Worm (Caenorhabditis elegans): ENCODE measurements around the gene F46C8.3.

F46C8.3 gene

ce11 chrX:7532632-7533031, 7.3 kb downstream of the F46C8.3 start, which contains the start of gene ceh-14:
Gene ceh-14 (minus strand): TSS chrX:7532732.
- TF ChIP-seq flt-1 (GFP tag; IDR thresholded peaks at IDR 0.05) (no peak), tra-4 (tag; optimal IDR thresholded peaks at IDR 0.05) (no peak), ceh-36 (tag; optimal IDR thresholded peaks at IDR 0.05) (no peak), tbx-11 (GFP tag; IDR thresholded peaks at IDR 0.05) (no peak), ama-1 (optimal IDR thresholded peaks at IDR 0.05) (no peak), pes-1 (GFP tag; IDR thresholded peaks at IDR 0.05) (no peak), ceh-13 (GFP tag; optimal IDR thresholded peaks at IDR 0.05) (no peak), aly-1 (tag; optimal IDR thresholded peaks at IDR 0.05) (no peak), sea-1 (GFP tag; conservative IDR thresholded peaks at IDR 0.05) (no peak), hmbx-1 (tag; optimal IDR thresholded peaks at IDR 0.05) (no peak), hmg-4 (GFP tag; optimal IDR thresholded peaks at IDR 0.05) (no peak), hnd-1 (tag; optimal IDR thresholded peaks at IDR 0.05) (no peak), tbx-37 (GFP tag; conservative IDR thresholded peaks at IDR 0.05) (no peak)

- no peak for TF ChIP-seq ama-1 (optimal IDR thresholded peaks at IDR 0.05)
- no peak for TF ChIP-seq sea-1 (GFP tag; conservative IDR thresholded peaks at IDR 0.05)
- TF ChIP-seq aly-1 (tag; optimal IDR thresholded peaks at IDR 0.05): no peak
- no peak for TF ChIP-seq tra-4 (tag; optimal IDR thresholded peaks at IDR 0.05)
- TF ChIP-seq pes-1 (GFP tag; IDR thresholded peaks at IDR 0.05): no peak
- no peak for TF ChIP-seq hmg-4 (GFP tag; optimal IDR thresholded peaks at IDR 0.05)
- TF ChIP-seq F13C5.2 (tag; optimal IDR thresholded peaks at IDR 0.05): no peak
- no peak for TF ChIP-seq ceh-13 (GFP tag; optimal IDR thresholded peaks at IDR 0.05)
- no peak for TF ChIP-seq ceh-36 (tag; optimal IDR thresholded peaks at IDR 0.05)
Observed at ce11 chrX:7534454-7534853, 9.1 kb downstream of the F46C8.3 start.

ce11 chrX:7536869-7537268, 11.5 kb downstream of the F46C8.3 start:
- TF ChIP-seq flt-1 (GFP tag; IDR thresholded peaks at IDR 0.05) (no peak), F13C5.2 (tag; optimal IDR thresholded peaks at IDR 0.05) (no peak), ama-1 (optimal IDR thresholded peaks at IDR 0.05) (no peak), pes-1 (GFP tag; IDR thresholded peaks at IDR 0.05) (no peak), tbx-37 (GFP tag; conservative IDR thresholded peaks at IDR 0.05) (no peak), sea-1 (GFP tag; conservative IDR thresholded peaks at IDR 0.05) (no peak), aly-1 (tag; optimal IDR thresholded peaks at IDR 0.05) (no peak), hmbx-1 (tag; optimal IDR thresholded peaks at IDR 0.05) (no peak), tra-4 (tag; optimal IDR thresholded peaks at IDR 0.05) (no peak), tbx-11 (GFP tag; IDR thresholded peaks at IDR 0.05) (no peak), ceh-36 (tag; optimal IDR thresholded peaks at IDR 0.05) (no peak), hmg-4 (GFP tag; optimal IDR thresholded peaks at IDR 0.05) (no peak), hnd-1 (tag; optimal IDR thresholded peaks at IDR 0.05) (no peak), ceh-13 (GFP tag; optimal IDR thresholded peaks at IDR 0.05) (no peak), ets-7 (tag; optimal IDR thresholded peaks at IDR 0.05) (no peak), scrt-1 (GFP tag; IDR thresholded peaks at IDR 0.05) (no peak)

ce11 chrX:7537742-7538268, 12.4 kb downstream of the F46C8.3 start, which contains the start of gene dpy-7:
Gene dpy-7 (minus strand): TSS chrX:7537792.
- TF ChIP-seq ceh-13 (GFP tag; optimal IDR thresholded peaks at IDR 0.05) (no peak), ets-7 (tag; optimal IDR thresholded peaks at IDR 0.05) (no peak), tbx-37 (GFP tag; conservative IDR thresholded peaks at IDR 0.05) (no peak), scrt-1 (GFP tag; IDR thresholded peaks at IDR 0.05) (no peak), sea-1 (GFP tag; conservative IDR thresholded peaks at IDR 0.05) (no peak), tbx-11 (GFP tag; IDR thresholded peaks at IDR 0.05) (no peak), hmbx-1 (tag; optimal IDR thresholded peaks at IDR 0.05) (no peak), hnd-1 (tag; optimal IDR thresholded peaks at IDR 0.05) (no peak)

ce11 chrX:7540033-7540432, 14.7 kb downstream of the F46C8.3 start, which contains the start of gene glb-16:
Gene glb-16 (minus strand): TSS chrX:7540133.
- no peak for TF ChIP-seq scrt-1 (GFP tag; IDR thresholded peaks at IDR 0.05)
- TF ChIP-seq tbx-37 (GFP tag; conservative IDR thresholded peaks at IDR 0.05): no peak
- TF ChIP-seq ets-7 (tag; optimal IDR thresholded peaks at IDR 0.05): no peak
- no peak for TF ChIP-seq F13C5.2 (tag; optimal IDR thresholded peaks at IDR 0.05)
- TF ChIP-seq tra-4 (tag; optimal IDR thresholded peaks at IDR 0.05): no peak
- no peak for TF ChIP-seq sea-1 (GFP tag; conservative IDR thresholded peaks at IDR 0.05)
- no peak for TF ChIP-seq hmbx-1 (tag; optimal IDR thresholded peaks at IDR 0.05)
- no peak for TF ChIP-seq ceh-13 (GFP tag; optimal IDR thresholded peaks at IDR 0.05)
- no peak for TF ChIP-seq B0310.2 (tag; optimal IDR thresholded peaks at IDR 0.05)
- TF ChIP-seq aly-1 (tag; optimal IDR thresholded peaks at IDR 0.05): no peak
- TF ChIP-seq hmg-4 (GFP tag; optimal IDR thresholded peaks at IDR 0.05): no peak
- no peak for TF ChIP-seq hnd-1 (tag; optimal IDR thresholded peaks at IDR 0.05)
- no peak for TF ChIP-seq pes-1 (GFP tag; IDR thresholded peaks at IDR 0.05)
- TF ChIP-seq flt-1 (GFP tag; IDR thresholded peaks at IDR 0.05): no peak
- no peak for TF ChIP-seq tbx-11 (GFP tag; IDR thresholded peaks at IDR 0.05)
- no peak for TF ChIP-seq ceh-36 (tag; optimal IDR thresholded peaks at IDR 0.05)
- no peak for TF ChIP-seq ama-1 (optimal IDR thresholded peaks at IDR 0.05)

- TF ChIP-seq hmg-4 (GFP tag; optimal IDR thresholded peaks at IDR 0.05) (no peak), ets-7 (tag; optimal IDR thresholded peaks at IDR 0.05) (no peak)
Observed at ce11 chrX:7541078-7541477, 15.7 kb downstream of the F46C8.3 start.

- TF ChIP-seq pes-1 (GFP tag; IDR thresholded peaks at IDR 0.05) (no peak), ets-7 (tag; optimal IDR thresholded peaks at IDR 0.05) (no peak)
Observed at ce11 chrX:7546509-7546908, 21.1 kb downstream of the F46C8.3 start, which contains the start of gene col-174. Gene col-174 (plus strand): TSS chrX:7546809.

ce11 chrX:7547696-7548095, 22.3 kb downstream of the F46C8.3 start:
- no peak for TF ChIP-seq hnd-1 (tag; optimal IDR thresholded peaks at IDR 0.05)
- no peak for TF ChIP-seq tra-4 (tag; optimal IDR thresholded peaks at IDR 0.05)
- TF ChIP-seq B0310.2 (tag; optimal IDR thresholded peaks at IDR 0.05): no peak
- no peak for TF ChIP-seq ceh-36 (tag; optimal IDR thresholded peaks at IDR 0.05)
- TF ChIP-seq flt-1 (GFP tag; IDR thresholded peaks at IDR 0.05): no peak
- TF ChIP-seq pes-1 (GFP tag; IDR thresholded peaks at IDR 0.05): no peak
- TF ChIP-seq tbx-11 (GFP tag; IDR thresholded peaks at IDR 0.05): no peak
- TF ChIP-seq tbx-37 (GFP tag; conservative IDR thresholded peaks at IDR 0.05): no peak
- no peak for TF ChIP-seq ceh-13 (GFP tag; optimal IDR thresholded peaks at IDR 0.05)
- TF ChIP-seq sea-1 (GFP tag; conservative IDR thresholded peaks at IDR 0.05): no peak
- TF ChIP-seq ets-7 (tag; optimal IDR thresholded peaks at IDR 0.05): no peak

Data from whole organism, early embryonic.